Worm (Caenorhabditis elegans) whole organism, young adult: ENCODE measurements around the gene maoc-1.

ENCODE experiments used
- B0035.1 ChIP-seq: sonication (generic microtip); optimal IDR thresholded peaks from 2 replicates; lab custom pipeline; 2016; ENCODE audit warnings: missing genetic modification characterization, mild to moderate bottlenecking, missing compliant biosample characterization, missing genotype, missing genetic modification reagents
- F10E7.11 ChIP-seq: sonication (generic microtip); optimal IDR thresholded peaks from 2 replicates; lab custom pipeline; 2017; ENCODE audit warnings: mild to moderate bottlenecking, missing genetic modification characterization, moderate library complexity, missing compliant biosample characterization
- F33H1.4 ChIP-seq: fragments of 200-800 bp; sonication (Bioruptor generic); IDR thresholded peaks from 2 replicates; pipeline ENCODE4 v1.3.6; 2022; ENCODE audit warnings: missing genetic modification reagents, missing genetic modification characterization, missing compliant biosample characterization
- F39B2.1 ChIP-seq: fragments of 200-800 bp; sonication (Bioruptor generic); IDR thresholded peaks from 2 replicates; pipeline ENCODE4 v1.3.6; 2022; ENCODE audit warnings: missing genetic modification reagents, missing genetic modification characterization, missing compliant biosample characterization
- T07F8.4 ChIP-seq: sonication (generic microtip); optimal IDR thresholded peaks from 2 replicates; lab custom pipeline; 2016; ENCODE audit warnings: mild to moderate bottlenecking, missing genetic modification characterization, moderate library complexity, missing compliant biosample characterization
- Y53F4B.3 ChIP-seq: fragments of 200-800 bp; sonication (Bioruptor generic); IDR thresholded peaks from 2 replicates; pipeline ENCODE4 v1.3.6; 2022; ENCODE audit warnings: missing genetic modification reagents, missing genetic modification characterization, missing compliant biosample characterization
- Y53G8AR.9 ChIP-seq: fragments of 200-800 bp; sonication (Bioruptor generic); conservative IDR thresholded peaks from 2 replicates; pipeline ENCODE4 v1.3.6; 2022; ENCODE audit warnings: missing genetic modification reagents, missing genetic modification characterization, missing compliant biosample characterization
- Y56A3A.18 ChIP-seq: fragments of 200-800 bp; sonication (Bioruptor generic); IDR thresholded peaks from 2 replicates; pipeline ENCODE4 v1.3.6; 2022; ENCODE audit warnings: missing genetic modification reagents, missing genetic modification characterization, missing compliant biosample characterization
- ZK185.1 ChIP-seq: sonication (generic microtip); optimal IDR thresholded peaks from 2 replicates; lab custom pipeline; 2016; ENCODE audit warnings: mild to moderate bottlenecking, missing genetic modification characterization, missing compliant biosample characterization; ENCODE audit not compliant: poor library complexity, severe bottlenecking
- akir-1 ChIP-seq: fragments of 200-800 bp; sonication (Bioruptor generic); optimal IDR thresholded peaks from 2 replicates; lab custom pipeline; 2018; ENCODE audit warnings: mild to moderate bottlenecking, missing genetic modification characterization, moderate library complexity, missing compliant biosample characterization
- ama-1 ChIP-seq, 3 experiments: fragments of 150-350 bp in 1 of 3; sonication (generic microtip) in 2 of 3; optimal IDR thresholded peaks; 2 replicates each; lab custom pipeline; 2014 to 2018; ENCODE audit warnings: missing biosample characterization in 2 of 3, missing genetic modification characterization in 2 of 3, missing genetic modification reagents in 2 of 3
- aptf-2 ChIP-seq: fragments of 200-800 bp; sonication (Bioruptor generic); conservative IDR thresholded peaks from 2 replicates; pipeline ENCODE4 v1.3.6; 2022; ENCODE audit warnings: missing genetic modification reagents, missing genetic modification characterization, missing compliant biosample characterization
- aptf-3 ChIP-seq: fragments of 200-800 bp; sonication (Bioruptor generic); IDR thresholded peaks from 2 replicates; pipeline ENCODE4 v1.3.6; 2022; ENCODE audit warnings: missing genetic modification characterization, missing compliant biosample characterization
- atf-7 ChIP-seq: sonication (generic microtip); optimal IDR thresholded peaks from 2 replicates; lab custom pipeline; 2017; ENCODE audit warnings: mild to moderate bottlenecking, missing genetic modification characterization, missing compliant biosample characterization
- bed-1 ChIP-seq: fragments of 200-800 bp; sonication (Bioruptor generic); IDR thresholded peaks from 2 replicates; pipeline ENCODE4 v1.3.6; 2022; ENCODE audit warnings: missing genetic modification reagents, missing genetic modification characterization, missing compliant biosample characterization
- ceh-79 ChIP-seq: sonication (generic microtip); optimal IDR thresholded peaks from 2 replicates; lab custom pipeline; 2017; ENCODE audit warnings: mild to moderate bottlenecking, missing genetic modification characterization, missing compliant biosample characterization
- chd-7 ChIP-seq: sonication (generic microtip); optimal IDR thresholded peaks from 2 replicates; lab custom pipeline; 2016; ENCODE audit warnings: mild to moderate bottlenecking, missing genetic modification characterization, moderate library complexity, missing compliant biosample characterization
- dox-1 ChIP-seq: fragments of 200-800 bp; sonication (Bioruptor generic); IDR thresholded peaks from 2 replicates; pipeline ENCODE4 v1.3.6; 2022; ENCODE audit warnings: missing genetic modification reagents, missing genetic modification characterization, missing compliant biosample characterization
- efl-1 ChIP-seq: fragments of 150-350 bp; optimal IDR thresholded peaks from 2 replicates; lab custom pipeline; 2014; ENCODE audit warnings: missing biosample characterization, missing genetic modification reagents, missing genetic modification characterization
- egl-18 ChIP-seq: fragments of 200-800 bp; sonication (Bioruptor generic); IDR thresholded peaks from 2 replicates; pipeline ENCODE4 v1.3.6; 2022; ENCODE audit warnings: missing genetic modification reagents, missing genetic modification characterization, missing compliant biosample characterization
- egl-44 ChIP-seq: fragments of 200-800 bp; sonication (Bioruptor generic); IDR thresholded peaks from 2 replicates; pipeline ENCODE4 v1.3.6; 2022; ENCODE audit warnings: missing genetic modification reagents, missing genetic modification characterization, missing compliant biosample characterization
- fkh-3 ChIP-seq: sonication (generic microtip); optimal IDR thresholded peaks from 2 replicates; lab custom pipeline; 2016; ENCODE audit warnings: mild to moderate bottlenecking, missing genetic modification characterization, missing compliant biosample characterization
- gei-17 ChIP-seq: fragments of 200-800 bp; sonication (Bioruptor generic); optimal IDR thresholded peaks from 2 replicates; lab custom pipeline; 2018; ENCODE audit warnings: mild to moderate bottlenecking, missing genetic modification characterization, missing compliant biosample characterization
- hlh-26 ChIP-seq: fragments of 200-800 bp; sonication (Bioruptor generic); conservative IDR thresholded peaks from 2 replicates; pipeline ENCODE4 v1.3.6; 2022; ENCODE audit warnings: missing genetic modification reagents, missing genetic modification characterization, missing compliant biosample characterization
- hmg-1.2 ChIP-seq: fragments of 200-800 bp; sonication (Bioruptor generic); IDR thresholded peaks from 2 replicates; pipeline ENCODE4 v1.3.6; 2022; ENCODE audit warnings: missing genetic modification reagents, missing genetic modification characterization, missing compliant biosample characterization
- hmg-20 ChIP-seq: fragments of 200-800 bp; sonication (Bioruptor generic); IDR thresholded peaks from 2 replicates; pipeline ENCODE4 v1.3.6; 2022; ENCODE audit warnings: missing genetic modification reagents, missing genetic modification characterization, missing compliant biosample characterization
- hrde-1 ChIP-seq: sonication (generic microtip); optimal IDR thresholded peaks from 2 replicates; lab custom pipeline; 2016; ENCODE audit warnings: missing genetic modification characterization, mild to moderate bottlenecking, missing compliant biosample characterization, moderate library complexity, missing genotype, missing genetic modification reagents, borderline replicate concordance
- hsf-1 ChIP-seq: fragments of 200-800 bp; sonication (Bioruptor generic); IDR thresholded peaks from 2 replicates; pipeline ENCODE4 v1.3.6; 2022; ENCODE audit warnings: missing genetic modification reagents, missing genetic modification characterization, missing compliant biosample characterization
- lin-26 ChIP-seq: fragments of 200-800 bp; sonication (Bioruptor generic); IDR thresholded peaks from 2 replicates; pipeline ENCODE4 v1.3.6; 2022; ENCODE audit warnings: missing genetic modification reagents, missing genetic modification characterization, missing compliant biosample characterization
- lin-35 ChIP-seq, 3 experiments: fragments of 150-350 bp in 2 of 3; sonication (generic microtip) in 1 of 3; optimal IDR thresholded peaks; 2 replicates each; lab custom pipeline; 2014 to 2018; ENCODE audit warnings: missing biosample characterization in 3 of 3, missing genetic modification characterization in 3 of 3, missing genetic modification reagents in 3 of 3
- lir-1 ChIP-seq: fragments of 200-800 bp; sonication (Bioruptor generic); conservative IDR thresholded peaks from 2 replicates; pipeline ENCODE4 v1.3.6; 2022; ENCODE audit warnings: missing genetic modification reagents, missing genetic modification characterization, missing compliant biosample characterization
- madf-10 ChIP-seq: sonication (generic microtip); optimal IDR thresholded peaks from 2 replicates; lab custom pipeline; 2016; ENCODE audit warnings: mild to moderate bottlenecking, missing genetic modification characterization, missing compliant biosample characterization
- madf-3 ChIP-seq: fragments of 200-800 bp; sonication (Bioruptor generic); IDR thresholded peaks from 2 replicates; pipeline ENCODE4 v1.3.6; 2022; ENCODE audit warnings: missing genetic modification reagents, missing genetic modification characterization, missing compliant biosample characterization
- nfya-2 ChIP-seq: fragments of 200-800 bp; sonication (Bioruptor generic); IDR thresholded peaks from 2 replicates; pipeline ENCODE4 v1.3.6; 2022; ENCODE audit warnings: missing genetic modification reagents, missing genetic modification characterization, missing compliant biosample characterization
- nhr-179 ChIP-seq: sonication (generic microtip); optimal IDR thresholded peaks from 2 replicates; lab custom pipeline; 2016; ENCODE audit warnings: mild to moderate bottlenecking, missing genetic modification characterization, missing compliant biosample characterization
- nhr-80 ChIP-seq: sonication (generic microtip); optimal IDR thresholded peaks from 2 replicates; lab custom pipeline; 2016; ENCODE audit warnings: missing genetic modification characterization, missing compliant biosample characterization
- nhr-90 ChIP-seq: sonication (generic microtip); optimal IDR thresholded peaks from 2 replicates; lab custom pipeline; 2016; ENCODE audit warnings: missing genotype, mild to moderate bottlenecking, missing genetic modification characterization, missing compliant biosample characterization
- pbrm-1 ChIP-seq: fragments of 200-800 bp; sonication (Bioruptor generic); IDR thresholded peaks from 2 replicates; pipeline ENCODE4 v1.3.6; 2022; ENCODE audit warnings: missing genetic modification reagents, missing genetic modification characterization, missing compliant biosample characterization
- pha-4 ChIP-seq: fragments of 150-350 bp; sonication (generic microtip); optimal IDR thresholded peaks from 2 replicates; lab custom pipeline; 2014; ENCODE audit warnings: missing biosample characterization, missing genetic modification reagents, missing genetic modification characterization
- rpc-1 ChIP-seq, 2 experiments: fragments of 150-350 bp in 1 of 2; sonication (generic microtip) in 1 of 2; optimal IDR thresholded peaks; 2 replicates each; lab custom pipeline; 2014 to 2018; ENCODE audit warnings: missing biosample characterization in 1 of 2, missing genetic modification characterization in 1 of 2, missing genetic modification reagents in 1 of 2, missing genotype in 1 of 2
- snpc-1.3 ChIP-seq: sonication (generic microtip); optimal IDR thresholded peaks from 2 replicates; lab custom pipeline; 2017; ENCODE audit warnings: missing genetic modification characterization, mild to moderate bottlenecking, missing compliant biosample characterization, antibody characterized with exemption, moderate library complexity, missing genotype, missing genetic modification reagents; ENCODE audit not compliant: insufficient read depth
- sptf-2 ChIP-seq: fragments of 200-800 bp; sonication (Bioruptor generic); optimal IDR thresholded peaks from 2 replicates; lab custom pipeline; 2018; ENCODE audit warnings: mild to moderate bottlenecking, missing genetic modification characterization, missing compliant biosample characterization
- tbx-9 ChIP-seq: sonication (generic microtip); optimal IDR thresholded peaks from 2 replicates; lab custom pipeline; 2016; ENCODE audit warnings: borderline replicate concordance, missing genetic modification characterization, inconsistent platforms, missing compliant biosample characterization
- tlf-1 ChIP-seq: fragments of 200-800 bp; sonication (Bioruptor generic); optimal IDR thresholded peaks from 2 replicates; lab custom pipeline; 2018; ENCODE audit warnings: mild to moderate bottlenecking, missing genetic modification characterization, missing compliant biosample characterization
- unc-62 ChIP-seq: fragments of 150-350 bp; optimal IDR thresholded peaks from 2 replicates; lab custom pipeline; 2014; ENCODE audit warnings: missing biosample characterization, missing genetic modification reagents, missing genetic modification characterization
- ztf-3 ChIP-seq: fragments of 200-800 bp; sonication (Bioruptor generic); optimal IDR thresholded peaks from 2 replicates; lab custom pipeline; 2018; ENCODE audit warnings: mild to moderate bottlenecking, missing genetic modification characterization, missing compliant biosample characterization

maoc-1 gene

DNA sequence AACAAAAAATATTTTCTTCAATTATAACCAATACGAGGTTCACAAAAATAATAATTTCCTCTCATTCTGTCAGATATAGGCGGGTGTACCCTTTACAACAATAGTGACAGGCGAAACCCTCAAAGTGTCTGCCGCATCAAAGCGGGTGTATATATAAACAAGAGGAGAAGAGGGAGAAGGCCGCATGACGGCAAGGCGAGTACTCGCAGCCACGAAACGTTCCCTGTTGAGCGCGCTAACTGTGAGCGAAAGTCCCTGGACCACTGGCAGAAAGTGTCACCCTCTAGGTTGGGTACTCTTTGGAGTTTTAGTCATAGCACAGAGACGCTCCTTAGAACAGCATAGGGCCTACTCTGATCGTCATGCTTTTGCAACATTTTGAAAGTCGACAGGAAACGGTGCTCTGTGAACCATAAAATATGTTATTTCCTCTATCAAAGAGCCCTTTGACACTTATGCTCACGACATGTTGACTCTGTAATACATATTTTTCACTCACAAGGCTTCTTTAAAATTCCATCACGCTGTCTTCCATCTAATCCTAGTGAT is 4.0 kb downstream of the maoc-1 start, which contains the start of gene pcrg-1 (continued):
- TF ChIP-seq lin-35 (GFP tag; optimal IDR thresholded peaks at IDR 0.05; lab: Kevin White, UChicago) (peak in 1 of 3 experiments; percentile 59), Y53G8AR.9 (peak; percentile 80), aptf-3 (GFP tag; lab: Robert Waterston, UW) (0 out of 2 replicates have a peak, but pooled peaks have one; percentile 73), chd-7 (tag; lab: Kevin White, UChicago) (peak; percentile 93), snpc-1.3 (tag; lab: Kevin White, UChicago) (peak; percentile 79), nhr-90 (tag; lab: Kevin White, UChicago) (peak; percentile 90), akir-1 (peak; percentile 36), hsf-1 (GFP tag; lab: Robert Waterston, UW) (peak; percentile 65), fkh-3 (peak; percentile 68), tbx-9 (tag; lab: Kevin White, UChicago) (no peak), lir-1 (0 out of 2 replicates have a peak, but pooled peaks have one; percentile 40), ceh-79 (tag; lab: Kevin White, UChicago) (peak; percentile 89), hmg-1.2 (GFP tag; lab: Robert Waterston, UW) (peak; percentile 92), F10E7.11 (tag; lab: Kevin White, UChicago) (peak; percentile 4), ztf-3 (peak; percentile 20), atf-7 (peak; percentile 56), hlh-26 (peak; percentile 76; the same call in 1 of the 2 replicates), sptf-2 (peak; percentile 82), hmg-20 (GFP tag; lab: Robert Waterston, UW) (peak; percentile 61; the same call in 1 of the 2 replicates), F39B2.1 (GFP tag; lab: Robert Waterston, UW) (0 out of 2 replicates have a peak, but pooled peaks have one; percentile 11), Y56A3A.18 (peak; percentile 82; the same call in 1 of the 2 replicates), madf-3 (GFP tag; lab: Robert Waterston, UW) (peak; percentile 84), egl-18 (GFP tag; lab: Robert Waterston, UW) (peak; percentile 64; the same call in 1 of the 2 replicates), Y53F4B.3 (GFP tag; lab: Robert Waterston, UW) (peak; percentile 28; the same call in 1 of the 2 replicates), hrde-1 (tag; lab: Kevin White, UChicago) (peak; percentile 30), tlf-1 (GFP tag; lab: Kevin White, UChicago) (peak; percentile 82), dox-1 (GFP tag; lab: Robert Waterston, UW) (peak; percentile 90), rpc-1 (optimal IDR thresholded peaks at IDR 0.05; lab: Kevin White, UChicago) (peak; percentile 87), rpc-1 (tag; optimal IDR thresholded peaks at IDR 0.05; lab: Kevin White, UChicago) (peak; percentile 84), ZK185.1 (tag; lab: Kevin White, UChicago) (peak; percentile 78), F33H1.4 (GFP tag; lab: Robert Waterston, UW) (peak; percentile 48; the same call in 1 of the 2 replicates), aptf-2 (GFP tag; lab: Robert Waterston, UW) (0 out of 2 replicates have a peak, but pooled peaks have one; percentile 30), bed-1 (GFP tag; lab: Robert Waterston, UW) (peak; percentile 80; the same call in 1 of the 2 replicates), pha-4 (tag; lab: Kevin White, UChicago) (no peak), nhr-179 (tag; lab: Kevin White, UChicago) (no peak), efl-1 (GFP tag; lab: Kevin White, UChicago) (no peak), gei-17 (GFP tag; lab: Kevin White, UChicago) (no peak), lin-26 (peak; percentile 95), T07F8.4 (tag; lab: Kevin White, UChicago) (peak; percentile 80), pbrm-1 (GFP tag; lab: Robert Waterston, UW) (no peak; the same call in 1 of the 2 replicates), unc-62 (GFP tag; lab: Kevin White, UChicago) (no peak), egl-44 (GFP tag; lab: Robert Waterston, UW) (peak; percentile 80; the same call in 1 of the 2 replicates), ama-1 (optimal IDR thresholded peaks at IDR 0.05; lab: Kevin White, UChicago) (no peak), ama-1 (GFP tag; optimal IDR thresholded peaks at IDR 0.05; lab: Kevin White, UChicago) (peak; percentile 43 to 86), nfya-2 (GFP tag; lab: Robert Waterston, UW) (0 out of 2 replicates have a peak, but pooled peaks have one; percentile 65), madf-10 (tag; lab: Kevin White, UChicago) (peak; percentile 59), B0035.1 (peak; percentile 16), nhr-80 (tag; lab: Kevin White, UChicago) (peak; percentile 45)
